Fruit fly (Drosophila melanogaster) whole organism, embryonic: ENCODE data around the gene CG15473.

Source experiments
- CG13287 ChIP-seq: fragments of 200-800 bp; sonication (Bioruptor generic); IDR thresholded peaks from 2 replicates; pipeline ENCODE4 v1.3.6; 2022; ENCODE audit warnings: missing biosample characterization, missing genetic modification characterization; ENCODE audit not compliant: partially characterized antibody
- TFAM ChIP-seq: fragments of 200-800 bp; sonication (Bioruptor generic); optimal IDR thresholded peaks from 2 replicates; lab custom pipeline; 2017; ENCODE audit warnings: missing biosample characterization, missing genetic modification characterization, inconsistent platforms
- pros ChIP-seq: fragments of 200-800 bp; sonication (Bioruptor generic); optimal IDR thresholded peaks from 3 replicates; lab custom pipeline; 2019; ENCODE audit warnings: missing biosample characterization, mild to moderate bottlenecking, missing genetic modification characterization, moderate library complexity
- psq ChIP-seq: fragments of 200-800 bp; sonication (Bioruptor generic); optimal IDR thresholded peaks from 2 replicates; lab custom pipeline; 2017; ENCODE audit warnings: missing biosample characterization, missing genetic modification characterization
- tap ChIP-seq: fragments of 200-800 bp; optimal IDR thresholded peaks from 3 replicates; lab custom pipeline; 2019; ENCODE audit warnings: missing biosample characterization, mild to moderate bottlenecking, missing genetic modification characterization, moderate library complexity

DNA sequence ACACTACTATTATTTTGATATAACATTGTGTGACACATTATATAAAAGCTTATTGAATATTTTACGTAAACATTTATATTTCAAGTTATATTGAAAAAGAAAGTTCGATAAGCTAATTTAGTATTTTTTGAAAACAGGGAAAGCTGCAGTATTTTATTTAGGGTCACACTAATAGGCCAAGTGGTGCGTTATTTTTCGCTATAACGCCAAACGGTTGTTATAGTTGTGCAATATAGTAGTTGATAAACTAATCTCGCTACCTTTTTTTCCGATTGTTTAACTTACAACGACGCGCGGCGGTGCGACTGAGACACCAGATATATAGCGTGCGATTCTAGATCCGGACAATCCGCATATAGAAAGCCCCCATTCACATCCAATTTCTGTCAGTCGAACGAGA is 47.8 kb upstream of the CG15473 start, which contains the start of gene Pdha:
- peak; percentile 7; the same call in 1 of the 2 replicates for TF ChIP-seq CG13287 (GFP tag; lab: Robert Waterston, UW)
- TF ChIP-seq tap (tag; lab: Kevin White, UChicago) = no peak
- no peak for TF ChIP-seq pros
- no peak for TF ChIP-seq psq
- TF ChIP-seq TFAM = no peak
